Worm (Caenorhabditis elegans) whole organism, L4 larva: ENCODE measurements around the gene dod-20.

ENCODE experiments used
- aly-2 ChIP-seq: sonication (generic microtip); optimal IDR thresholded peaks from 2 replicates; lab custom pipeline; 2018; ENCODE audit warnings: missing biosample characterization, missing genetic modification characterization
- attf-4 ChIP-seq: sonication (generic microtip); optimal IDR thresholded peaks from 3 replicates; lab custom pipeline; 2017; ENCODE audit warnings: missing biosample characterization, missing genetic modification characterization
- jun-1 ChIP-seq: fragments of 150-350 bp; optimal IDR thresholded peaks from 2 replicates; lab custom pipeline; 2014; ENCODE audit warnings: missing biosample characterization, missing genetic modification reagents, missing genetic modification characterization
- lin-39 ChIP-seq: fragments of 150-350 bp; optimal IDR thresholded peaks from 2 replicates; lab custom pipeline; 2014; ENCODE audit warnings: missing biosample characterization, missing genetic modification reagents, missing genetic modification characterization
- mep-1 ChIP-seq: fragments of 150-350 bp; sonication (generic microtip); optimal IDR thresholded peaks from 3 replicates; lab custom pipeline; 2014; ENCODE audit warnings: missing biosample characterization, missing genetic modification characterization
- mes-2 ChIP-seq: sonication (generic microtip); optimal IDR thresholded peaks from 2 replicates; lab custom pipeline; 2016; ENCODE audit warnings: missing genotype, mild to moderate bottlenecking, missing genetic modification characterization, missing compliant biosample characterization; ENCODE audit not compliant: poor library complexity, severe bottlenecking
- nhr-237 ChIP-seq: sonication (generic microtip); optimal IDR thresholded peaks from 2 replicates; lab custom pipeline; 2017; ENCODE audit warnings: missing biosample characterization, missing genetic modification characterization
- nhr-77 ChIP-seq: fragments of 150-350 bp; optimal IDR thresholded peaks from 2 replicates; lab custom pipeline; 2014; ENCODE audit warnings: missing biosample characterization, missing genetic modification characterization

DNA sequence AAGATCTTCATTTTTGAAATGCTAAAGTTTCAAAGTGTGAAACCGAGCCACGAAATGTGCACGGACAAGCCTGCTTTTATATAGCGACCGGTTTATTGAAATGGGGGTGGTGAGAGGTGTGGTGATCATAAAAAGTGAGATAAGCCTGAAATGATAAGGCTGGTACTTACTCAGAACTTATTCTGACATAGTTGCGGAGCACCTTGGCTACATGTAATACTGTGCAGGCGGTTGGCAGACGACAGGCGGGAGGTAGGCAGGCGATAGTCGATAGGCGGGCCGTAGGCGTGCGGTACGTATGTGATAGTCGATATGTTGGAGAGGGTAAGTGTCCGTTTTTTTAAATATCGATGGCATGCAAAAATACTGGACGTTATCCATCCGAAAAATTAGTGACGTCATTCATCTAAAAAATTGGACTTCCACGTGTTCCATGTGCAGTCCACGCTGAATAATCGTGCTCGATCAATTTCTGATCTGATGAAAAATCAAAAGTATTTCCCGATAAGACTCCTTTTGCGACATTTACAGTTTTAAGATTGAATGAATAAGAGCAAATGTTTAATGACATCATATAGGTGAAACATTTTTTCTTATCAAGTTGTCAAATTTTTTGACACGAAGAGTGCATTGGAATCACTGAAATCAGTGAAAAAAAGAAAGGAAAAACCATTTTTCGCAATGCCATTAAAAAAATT, 4.4 kb upstream of the dod-20 start, which contains the start of gene irg-8:
- no peak for TF ChIP-seq nhr-77 (tag; lab: Kevin White, UChicago)
- TF ChIP-seq aly-2 (tag; lab: Kevin White, UChicago) = no peak
- no peak for TF ChIP-seq attf-4 (tag; lab: Kevin White, UChicago)
- TF ChIP-seq nhr-237 = no peak
- no peak for TF ChIP-seq jun-1 (tag; lab: Kevin White, UChicago)
- no peak for TF ChIP-seq mes-2 (tag; lab: Kevin White, UChicago)
- TF ChIP-seq mep-1 = no peak
- TF ChIP-seq lin-39 (tag; lab: Kevin White, UChicago) = no peak
